Worm (Caenorhabditis elegans) whole organism, L4 larva: Measurements from ENCODE around the gene R05G6.5.

ENCODE experiments used
- F44E2.7 ChIP-seq: fragments of 200-800 bp; sonication (Bioruptor generic); IDR thresholded peaks from 2 replicates; pipeline ENCODE4 v2.1.2; 2022; ENCODE audit warnings: missing genetic modification characterization, missing compliant biosample characterization
- F49E8.2 ChIP-seq: sonication (generic microtip); optimal IDR thresholded peaks from 2 replicates; lab custom pipeline; 2016; ENCODE audit warnings: missing compliant biosample characterization, mild to moderate bottlenecking, missing genetic modification characterization, borderline replicate concordance
- T20F7.1 ChIP-seq: fragments of 200-800 bp; sonication (Bioruptor generic); optimal IDR thresholded peaks from 2 replicates; lab custom pipeline; 2018; ENCODE audit warnings: mild to moderate bottlenecking, missing genetic modification characterization, missing compliant biosample characterization
- T26A8.4 ChIP-seq: fragments of 200-800 bp; sonication (Bioruptor generic); IDR thresholded peaks from 2 replicates; pipeline ENCODE4 v1.3.6; 2022; ENCODE audit warnings: missing genetic modification characterization, missing compliant biosample characterization
- Y48G9A.11 ChIP-seq: fragments of 200-800 bp; sonication (Bioruptor generic); IDR thresholded peaks from 2 replicates; pipeline ENCODE4 v1.3.6; 2022; ENCODE audit warnings: missing genetic modification reagents, missing genetic modification characterization, missing compliant biosample characterization
- aly-2 ChIP-seq: sonication (generic microtip); optimal IDR thresholded peaks from 2 replicates; lab custom pipeline; 2018; ENCODE audit warnings: missing biosample characterization, missing genetic modification characterization
- attf-4 ChIP-seq: sonication (generic microtip); optimal IDR thresholded peaks from 3 replicates; lab custom pipeline; 2017; ENCODE audit warnings: missing biosample characterization, missing genetic modification characterization
- ceh-20 ChIP-seq: fragments of 200-800 bp; sonication (Bioruptor generic); IDR thresholded peaks from 2 replicates; pipeline ENCODE4 v1.3.6; 2022; ENCODE audit warnings: missing genetic modification reagents, missing genetic modification characterization, missing compliant biosample characterization
- ceh-62 ChIP-seq: sonication (generic microtip); optimal IDR thresholded peaks from 2 replicates; lab custom pipeline; 2017; ENCODE audit warnings: missing biosample characterization, missing genetic modification characterization
- ces-1 ChIP-seq: fragments of 150-350 bp; sonication (generic microtip); optimal IDR thresholded peaks from 4 replicates; lab custom pipeline; 2014; ENCODE audit warnings: missing biosample characterization, missing genetic modification reagents, missing genetic modification characterization
- ctbp-1 ChIP-seq: fragments of 200-800 bp; sonication (Bioruptor generic); IDR thresholded peaks from 2 replicates; pipeline ENCODE4 v1.3.6; 2022; ENCODE audit warnings: missing genetic modification reagents, missing genetic modification characterization, missing compliant biosample characterization
- daf-12 ChIP-seq: fragments of 150-350 bp; optimal IDR thresholded peaks from 2 replicates; lab custom pipeline; 2014; ENCODE audit warnings: missing biosample characterization, missing genetic modification reagents, missing genetic modification characterization
- daf-16 ChIP-seq, 3 experiments: sonication (generic microtip); optimal IDR thresholded peaks; 2 replicates each; lab custom pipeline; 2016 to 2017; ENCODE audit warnings: missing genetic modification characterization in 3 of 3, missing genetic modification reagents in 3 of 3, mild to moderate bottlenecking in 2 of 3, missing compliant biosample characterization in 2 of 3, missing biosample characterization in 1 of 3, moderate library complexity in 1 of 3
- daf-8 ChIP-seq: fragments of 200-800 bp; sonication (Bioruptor generic); IDR thresholded peaks from 2 replicates; pipeline ENCODE4 v1.3.6; 2022; ENCODE audit warnings: missing genetic modification characterization, missing compliant biosample characterization
- dmd-8 ChIP-seq: fragments of 200-800 bp; sonication (Bioruptor generic); IDR thresholded peaks from 2 replicates; pipeline ENCODE4 v1.3.6; 2022; ENCODE audit warnings: missing genetic modification characterization, missing compliant biosample characterization
- dmd-9 ChIP-seq: fragments of 200-800 bp; sonication (Bioruptor generic); IDR thresholded peaks from 2 replicates; pipeline ENCODE4 v1.3.6; 2022; ENCODE audit warnings: missing genetic modification reagents, missing genetic modification characterization, missing compliant biosample characterization
- dpl-1 ChIP-seq: fragments of 150-350 bp; optimal IDR thresholded peaks from 2 replicates; lab custom pipeline; 2014; ENCODE audit warnings: missing biosample characterization, missing genetic modification reagents, missing genetic modification characterization
- dve-1 ChIP-seq: sonication (generic microtip); optimal IDR thresholded peaks from 2 replicates; lab custom pipeline; 2017; ENCODE audit warnings: antibody characterized with exemption, mild to moderate bottlenecking, missing genetic modification characterization, missing compliant biosample characterization; ENCODE audit not compliant: insufficient read depth
- egl-27 ChIP-seq: sonication (generic microtip); optimal IDR thresholded peaks from 3 replicates; lab custom pipeline; 2017; ENCODE audit warnings: missing biosample characterization, missing genetic modification reagents, missing genetic modification characterization
- gei-8 ChIP-seq: fragments of 200-800 bp; sonication (Bioruptor generic); optimal IDR thresholded peaks from 2 replicates; lab custom pipeline; 2018; ENCODE audit warnings: mild to moderate bottlenecking, missing genetic modification characterization, missing compliant biosample characterization
- hlh-11 ChIP-seq: fragments of 200-800 bp; sonication (Bioruptor generic); optimal IDR thresholded peaks from 2 replicates; lab custom pipeline; 2018; ENCODE audit warnings: mild to moderate bottlenecking, missing genetic modification characterization, missing compliant biosample characterization
- hlh-30 ChIP-seq: sonication (generic microtip); optimal IDR thresholded peaks from 2 replicates; lab custom pipeline; 2017; ENCODE audit warnings: antibody characterized with exemption, mild to moderate bottlenecking, missing genetic modification characterization, missing compliant biosample characterization; ENCODE audit not compliant: insufficient read depth
- hmg-1.1 ChIP-seq: fragments of 200-800 bp; sonication (Bioruptor generic); IDR thresholded peaks from 2 replicates; pipeline ENCODE4 v1.3.6; 2022; ENCODE audit warnings: missing genetic modification reagents, missing genetic modification characterization, missing compliant biosample characterization
- lin-15B ChIP-seq: fragments of 150-350 bp; sonication (generic microtip); optimal IDR thresholded peaks from 3 replicates; lab custom pipeline; 2014; ENCODE audit warnings: missing biosample characterization, missing genetic modification characterization
- lin-38 ChIP-seq: fragments of 200-800 bp; sonication (Bioruptor generic); IDR thresholded peaks from 2 replicates; pipeline ENCODE4 v1.3.6; 2022; ENCODE audit warnings: missing genetic modification reagents, missing genetic modification characterization, missing compliant biosample characterization
- lin-39 ChIP-seq: fragments of 150-350 bp; optimal IDR thresholded peaks from 2 replicates; lab custom pipeline; 2014; ENCODE audit warnings: missing biosample characterization, missing genetic modification reagents, missing genetic modification characterization
- lir-3 ChIP-seq: sonication (generic microtip); optimal IDR thresholded peaks from 2 replicates; lab custom pipeline; 2016; ENCODE audit warnings: mild to moderate bottlenecking, missing genetic modification characterization, missing compliant biosample characterization
- lsy-2 ChIP-seq, 2 experiments: fragments of 150-350 bp in 1 of 2; sonication (generic microtip) in 1 of 2; optimal IDR thresholded peaks; 2 replicates each; lab custom pipeline; 2014 to 2017; ENCODE audit warnings: missing biosample characterization in 2 of 2, missing genetic modification characterization in 2 of 2
- mes-2 ChIP-seq: sonication (generic microtip); optimal IDR thresholded peaks from 2 replicates; lab custom pipeline; 2016; ENCODE audit warnings: missing genotype, mild to moderate bottlenecking, missing genetic modification characterization, missing compliant biosample characterization; ENCODE audit not compliant: poor library complexity, severe bottlenecking
- nhr-10 ChIP-seq: fragments of 150-350 bp; optimal IDR thresholded peaks from 2 replicates; lab custom pipeline; 2014; ENCODE audit warnings: missing biosample characterization, missing genetic modification characterization
- pha-4 ChIP-seq, 2 experiments: fragments of 150-350 bp in 1 of 2; fragments of 200-800 bp in 1 of 2; sonication (Bioruptor generic) in 1 of 2; IDR thresholded peaks in 1 of 2; optimal IDR thresholded peaks in 1 of 2; 2 replicates each; pipeline versions ENCODE4 v1.3.6 to Lab custom; 2014 to 2022; ENCODE audit warnings: missing genetic modification characterization in 2 of 2, missing genetic modification reagents in 2 of 2, missing biosample characterization in 1 of 2, missing compliant biosample characterization in 1 of 2
- rbr-2 ChIP-seq: sonication (generic microtip); optimal IDR thresholded peaks from 2 replicates; lab custom pipeline; 2016; ENCODE audit warnings: missing genotype, missing genetic modification characterization, missing compliant biosample characterization
- saeg-2 ChIP-seq: fragments of 200-800 bp; sonication (Bioruptor generic); IDR thresholded peaks from 2 replicates; pipeline ENCODE4 v1.3.6; 2022; ENCODE audit warnings: missing genetic modification reagents, missing genetic modification characterization, missing compliant biosample characterization
- sdz-12 ChIP-seq: fragments of 200-800 bp; sonication (Bioruptor generic); optimal IDR thresholded peaks from 2 replicates; lab custom pipeline; 2018; ENCODE audit warnings: mild to moderate bottlenecking, missing genetic modification characterization, missing compliant biosample characterization
- spr-1 ChIP-seq: sonication (generic microtip); optimal IDR thresholded peaks from 2 replicates; lab custom pipeline; 2016; ENCODE audit warnings: mild to moderate bottlenecking, missing genetic modification characterization, missing compliant biosample characterization
- spr-3 ChIP-seq: fragments of 200-800 bp; sonication (Bioruptor generic); optimal IDR thresholded peaks from 2 replicates; lab custom pipeline; 2018; ENCODE audit warnings: mild to moderate bottlenecking, missing genetic modification characterization, missing compliant biosample characterization
- tra-1 ChIP-seq: fragments of 200-800 bp; sonication (Bioruptor generic); IDR thresholded peaks from 2 replicates; pipeline ENCODE4 v1.3.6; 2022; ENCODE audit warnings: missing genetic modification reagents, missing genetic modification characterization, missing compliant biosample characterization
- unc-130 ChIP-seq: sonication (generic microtip); optimal IDR thresholded peaks from 2 replicates; lab custom pipeline; 2016; ENCODE audit warnings: missing genetic modification reagents, missing genetic modification characterization, missing compliant biosample characterization
- unc-62 ChIP-seq, 3 experiments: fragments of 150-350 bp in 1 of 3; sonication (generic microtip); optimal IDR thresholded peaks in 2 of 3; peaks in 1 of 3; 1 replicate in 1 of 3; 2 replicates in 2 of 3; lab custom pipeline; 2014 to 2017; ENCODE audit warnings: missing biosample characterization in 3 of 3, missing genetic modification characterization in 3 of 3, missing genetic modification reagents in 3 of 3, missing genotype in 1 of 3
- vab-7 ChIP-seq: fragments of 200-800 bp; sonication (Bioruptor generic); IDR thresholded peaks from 2 replicates; pipeline ENCODE4 v1.3.6; 2022; ENCODE audit warnings: missing genetic modification reagents, missing genetic modification characterization, missing compliant biosample characterization
- zag-1 ChIP-seq: fragments of 150-350 bp; optimal IDR thresholded peaks from 2 replicates; lab custom pipeline; 2014; ENCODE audit warnings: missing biosample characterization, missing genetic modification characterization
- zip-11 ChIP-seq: fragments of 200-800 bp; sonication (Bioruptor generic); IDR thresholded peaks from 2 replicates; pipeline ENCODE4 v1.3.6; 2022; ENCODE audit warnings: missing genetic modification characterization, missing compliant biosample characterization
- ztf-11 ChIP-seq: fragments of 150-350 bp; optimal IDR thresholded peaks from 2 replicates; lab custom pipeline; 2014; ENCODE audit warnings: missing biosample characterization, missing genetic modification characterization

Gene R05G6.5

ce11 chrIV:7508850-7509249 is 683 bp downstream of the R05G6.5 start:
- TF ChIP-seq spr-3, result no peak
- no peak for TF ChIP-seq attf-4
- TF ChIP-seq mes-2 (tag; lab: Kevin White, UChicago), result peak; percentile 48
- no peak for TF ChIP-seq unc-130 (GFP tag; lab: Kevin White, UChicago)
- TF ChIP-seq dpl-1 (GFP tag; lab: Kevin White, UChicago), result peak; percentile 27
- TF ChIP-seq rbr-2 (tag; lab: Kevin White, UChicago), result no peak
- peak in 1 of 2 experiments; percentile 91 for TF ChIP-seq lsy-2 (tag; optimal IDR thresholded peaks at IDR 0.05; lab: Kevin White, UChicago)
- TF ChIP-seq Y48G9A.11 (GFP tag; lab: Robert Waterston, UW), result 0 out of 2 replicates have a peak, but pooled peaks have one; percentile 47
- TF ChIP-seq ces-1 (GFP tag; lab: Kevin White, UChicago), result no peak
- TF ChIP-seq hmg-1.1 (GFP tag; lab: Robert Waterston, UW), result no peak
- no peak for TF ChIP-seq dve-1
- TF ChIP-seq hlh-30, result no peak
- TF ChIP-seq F49E8.2 (tag; lab: Kevin White, UChicago), result peak; percentile 9
- TF ChIP-seq ceh-62 (tag; lab: Kevin White, UChicago), result no peak
- 0 out of 2 replicates have a peak, but pooled peaks have one; percentile 18 for TF ChIP-seq lin-38 (GFP tag; lab: Robert Waterston, UW)
- TF ChIP-seq unc-62 (GFP tag; optimal IDR thresholded peaks at IDR 0.05 in 1 of 2; lab: Kevin White, UChicago), result peak in 1 of 2 experiments; percentile 38
- TF ChIP-seq unc-62 (tag; optimal IDR thresholded peaks at IDR 0.05; lab: Kevin White, UChicago), result no peak
- no peak for TF ChIP-seq daf-16 (GFP tag; optimal IDR thresholded peaks at IDR 0.05; lab: Kevin White, UChicago)
- TF ChIP-seq daf-16 (tag; optimal IDR thresholded peaks at IDR 0.05; lab: Kevin White, UChicago), result peak; percentile 16
- no peak for TF ChIP-seq aly-2

- TF ChIP-seq T26A8.4 (GFP tag; lab: Robert Waterston, UW) (no peak), daf-16 (GFP tag; optimal IDR thresholded peaks at IDR 0.05; lab: Kevin White, UChicago) (no peak), daf-16 (tag; optimal IDR thresholded peaks at IDR 0.05; lab: Kevin White, UChicago) (no peak), lir-3 (tag; lab: Kevin White, UChicago) (no peak), lin-39 (tag; lab: Kevin White, UChicago) (no peak), dpl-1 (GFP tag; lab: Kevin White, UChicago) (peak; percentile 18), vab-7 (GFP tag; lab: Robert Waterston, UW) (no peak)
- TF ChIP-seq, all 104 proteins: peak for 1
These were observed 2.7 kb downstream of the R05G6.5 start for ce11 chrIV:7510829-7511228.

DNA sequence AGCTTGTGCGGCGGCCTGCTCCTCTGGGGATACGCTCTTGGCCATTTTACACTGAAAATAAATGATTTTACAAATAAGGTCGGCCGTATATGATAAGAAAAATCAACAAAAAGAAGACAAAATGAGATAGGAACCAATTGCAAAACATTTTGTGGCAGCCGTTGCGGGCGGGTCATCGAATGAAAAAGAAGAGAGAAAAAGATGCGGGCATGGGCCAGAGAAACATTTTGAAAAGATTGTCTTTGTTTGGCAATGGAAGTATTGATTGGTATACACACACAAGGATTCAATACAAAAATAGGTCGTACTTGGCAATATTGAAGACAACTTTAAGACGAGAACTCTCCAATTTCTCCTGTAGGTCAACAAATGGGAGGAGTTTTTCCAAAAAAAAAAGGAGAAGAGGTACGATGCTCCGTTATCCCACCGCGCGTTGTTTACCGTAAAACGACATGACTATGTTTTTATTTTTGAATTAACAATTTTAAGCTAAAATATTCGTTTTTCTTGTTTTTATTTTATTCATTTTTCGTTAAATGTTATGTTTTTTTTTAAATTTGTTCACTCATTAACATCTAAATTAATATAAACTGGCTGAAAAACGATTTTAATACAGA is 4.6 kb downstream of the R05G6.5 start, which contains the start of the genes plc-4 and R05G6.4:
plc-4 (minus strand) TSS at position 51 of the 617 bp plus-strand sequence.
R05G6.4 (plus strand) TSS at position 617 of the 617 bp plus-strand sequence.
- no peak for TF ChIP-seq egl-27 (tag; lab: Kevin White, UChicago)
- TF ChIP-seq nhr-10, result no peak
- no peak for TF ChIP-seq ceh-20 (GFP tag; lab: Robert Waterston, UW)
- no peak for TF ChIP-seq lir-3 (tag; lab: Kevin White, UChicago)
- no peak for TF ChIP-seq unc-62 (GFP tag; optimal IDR thresholded peaks at IDR 0.05 in 1 of 2; lab: Kevin White, UChicago)
- TF ChIP-seq unc-62 (tag; optimal IDR thresholded peaks at IDR 0.05; lab: Kevin White, UChicago), result no peak
- no peak for TF ChIP-seq ztf-11
- TF ChIP-seq ceh-62 (tag; lab: Kevin White, UChicago), result no peak
- no peak for TF ChIP-seq ctbp-1 (GFP tag; lab: Robert Waterston, UW)
- TF ChIP-seq attf-4, result no peak
- TF ChIP-seq dmd-8 (GFP tag; lab: Robert Waterston, UW), result no peak
- TF ChIP-seq zip-11 (GFP tag; lab: Robert Waterston, UW), result no peak
- TF ChIP-seq spr-1, result no peak
- TF ChIP-seq dmd-9, result no peak
- TF ChIP-seq zag-1 (tag; lab: Kevin White, UChicago), result no peak
- peak; percentile 5 for TF ChIP-seq mes-2 (tag; lab: Kevin White, UChicago)
- TF ChIP-seq daf-12, result no peak
- no peak for TF ChIP-seq pha-4 (GFP tag; IDR thresholded peaks at IDR 0.05; lab: Robert Waterston, UW)
- TF ChIP-seq pha-4 (tag; optimal IDR thresholded peaks at IDR 0.05; lab: Kevin White, UChicago), result peak; percentile 7
- 0 out of 2 replicates have a peak, but pooled peaks have one; percentile 11 for TF ChIP-seq lin-38 (GFP tag; lab: Robert Waterston, UW)
- peak; percentile 96 for TF ChIP-seq T20F7.1
- no peak for TF ChIP-seq tra-1 (GFP tag; lab: Robert Waterston, UW)
- no peak for TF ChIP-seq gei-8 (GFP tag; lab: Kevin White, UChicago)
- TF ChIP-seq daf-8 (GFP tag; lab: Robert Waterston, UW), result no peak
- TF ChIP-seq lin-15B, result no peak
- TF ChIP-seq saeg-2 (GFP tag; lab: Robert Waterston, UW), result no peak
- peak; percentile 41 for TF ChIP-seq dve-1
- peak in 1 of 2 experiments; percentile 54 for TF ChIP-seq lsy-2 (tag; optimal IDR thresholded peaks at IDR 0.05; lab: Kevin White, UChicago)
- no peak for TF ChIP-seq F44E2.7 (GFP tag; lab: Robert Waterston, UW)
- TF ChIP-seq sdz-12 (GFP tag; lab: Kevin White, UChicago), result no peak
- TF ChIP-seq hlh-11 (tag; lab: Kevin White, UChicago), result no peak
